Fruit fly (Drosophila melanogaster): ENCODE measurements around the gene Dpy-30L2.

Gene Dpy-30L2

dm6 chr3L:4092705-4093257, 45.2 kb upstream of the Dpy-30L2 start, which contains the start of gene CG14990:
Gene CG14990 (plus strand): TSS chr3L:4093207.
- TF ChIP-seq CG1602 (GFP tag; optimal IDR thresholded peaks at IDR 0.05): no peak
- no peak for TF ChIP-seq CG6683 (GFP tag; optimal IDR thresholded peaks at IDR 0.05)
- TF ChIP-seq Jarid2 (GFP tag; optimal IDR thresholded peaks at IDR 0.05): peak; percentile 40
- TF ChIP-seq Doc2 (GFP tag; IDR thresholded peaks at IDR 0.05): no peak
- no peak for TF ChIP-seq Ada2b (GFP tag; IDR thresholded peaks at IDR 0.05)
- no peak for TF ChIP-seq Fer3 (tag; optimal IDR thresholded peaks at IDR 0.05)
- TF ChIP-seq knrl (GFP tag; IDR thresholded peaks at IDR 0.05; ENCODE audit: partially characterized antibody): peak; percentile 63; the same call in 1 of the 3 replicates
- no peak for TF ChIP-seq CG30431 (GFP tag; optimal IDR thresholded peaks at IDR 0.05)
- no peak for TF ChIP-seq sr (GFP tag; IDR thresholded peaks at IDR 0.05)
- TF ChIP-seq dan (GFP tag; IDR thresholded peaks at IDR 0.05): no peak
- no peak for TF ChIP-seq gro (GFP tag; optimal IDR thresholded peaks at IDR 0.05)
- no peak for TF ChIP-seq CG7786 (GFP tag; optimal IDR thresholded peaks at IDR 0.05)
- peak; percentile 45 for TF ChIP-seq CG1603 (tag; optimal IDR thresholded peaks at IDR 0.05)
- peak in 1 of 2 experiments; percentile 87 for TF ChIP-seq Dfd (GFP tag; optimal IDR thresholded peaks at IDR 0.05)
- TF ChIP-seq sim (GFP tag; IDR thresholded peaks at IDR 0.05): no peak
- peak; percentile 10 for TF ChIP-seq CG17829 (tag; optimal IDR thresholded peaks at IDR 0.05)
- no peak for TF ChIP-seq MTF-1 (GFP tag; optimal IDR thresholded peaks at IDR 0.05; ENCODE audit: borderline replicate concordance)
- TF ChIP-seq CG1792 (GFP tag; optimal IDR thresholded peaks at IDR 0.05): no peak
- peak; percentile 38 for TF ChIP-seq CoRest (tag; optimal IDR thresholded peaks at IDR 0.05)
- TF ChIP-seq Myb (GFP tag; optimal IDR thresholded peaks at IDR 0.05): peak; percentile 95
- TF ChIP-seq chinmo (GFP tag; IDR thresholded peaks at IDR 0.05; ENCODE audit: partially characterized antibody): peak; percentile 74; the same call in 1 of the 4 replicates
- no peak for TF ChIP-seq CG10366 (GFP tag; IDR thresholded peaks at IDR 0.05)
- no peak for TF ChIP-seq caup (GFP tag; optimal IDR thresholded peaks at IDR 0.05; ENCODE audit: severe bottlenecking)
- no peak for TF ChIP-seq CG3847 (GFP tag; IDR thresholded peaks at IDR 0.05)
- no peak for TF ChIP-seq vnd (GFP tag; IDR thresholded peaks at IDR 0.05; ENCODE audit: partially characterized antibody)
- 0 out of 2 replicates have a peak, but pooled peaks have one; percentile 13 for TF ChIP-seq Atf6 (GFP tag; IDR thresholded peaks at IDR 0.05)
- no peak for TF ChIP-seq wdn (GFP tag; IDR thresholded peaks at IDR 0.05)
- no peak for TF ChIP-seq CG9215 (GFP tag; IDR thresholded peaks at IDR 0.05)
- no peak for TF ChIP-seq CG15073 (GFP tag; optimal IDR thresholded peaks at IDR 0.05)
- TF ChIP-seq tna (GFP tag; IDR thresholded peaks at IDR 0.05; ENCODE audit: partially characterized antibody): no peak
- no peak for TF ChIP-seq Fer2 (tag; optimal IDR thresholded peaks at IDR 0.05)
- peak in 1 of 2 experiments; percentile 96 for TF ChIP-seq Eip74EF (GFP tag; optimal IDR thresholded peaks at IDR 0.05)
- TF ChIP-seq pan (optimal IDR thresholded peaks at IDR 0.05): no peak
- TF ChIP-seq pan (GFP tag; optimal IDR thresholded peaks at IDR 0.05 in 1 of 2, IDR thresholded peaks at IDR 0.05 in 1 of 2): no peak
- TF ChIP-seq CG42726 (GFP tag; IDR thresholded peaks at IDR 0.05; ENCODE audit: partially characterized antibody): peak; percentile 66; the same call in 1 of the 2 replicates
- TF ChIP-seq Ets97D (GFP tag; optimal IDR thresholded peaks at IDR 0.05): peak; percentile 38
- TF ChIP-seq CG8388 (GFP tag; optimal IDR thresholded peaks at IDR 0.05): no peak
- no peak for TF ChIP-seq wek (GFP tag; optimal IDR thresholded peaks at IDR 0.05)
- TF ChIP-seq CG11085 (GFP tag; IDR thresholded peaks at IDR 0.05): no peak
- TF ChIP-seq otp (GFP tag; IDR thresholded peaks at IDR 0.05): no peak
- TF ChIP-seq CG2199 (GFP tag; IDR thresholded peaks at IDR 0.05): peak; percentile 90
- TF ChIP-seq en (GFP tag; optimal IDR thresholded peaks at IDR 0.05): no peak
- TF ChIP-seq lola (GFP tag; optimal IDR thresholded peaks at IDR 0.05): peak in 1 of 3 experiments; percentile 5
- peak; percentile 2 for TF ChIP-seq HmgD (GFP tag; optimal IDR thresholded peaks at IDR 0.05)
- peak; percentile 10 for TF ChIP-seq CG12391 (tag; optimal IDR thresholded peaks at IDR 0.05)
- TF ChIP-seq grau (tag; optimal IDR thresholded peaks at IDR 0.05): peak; percentile 11
- TF ChIP-seq hth (optimal IDR thresholded peaks at IDR 0.05): no peak
- TF ChIP-seq C15 (GFP tag; IDR thresholded peaks at IDR 0.05): no peak
- peak; percentile 38 for TF ChIP-seq nmo (GFP tag; optimal IDR thresholded peaks at IDR 0.05)
- TF ChIP-seq ase (GFP tag; IDR thresholded peaks at IDR 0.05): no peak

Data from whole organism, embryonic.